Worm (Caenorhabditis elegans) whole organism, L4 larva: ENCODE data around the gene F19F10.1.

Experiments
- F10B5.3 ChIP-seq: sonication (generic microtip); optimal IDR thresholded peaks from 2 replicates; lab custom pipeline; 2016; ENCODE audit warnings: mild to moderate bottlenecking, missing genetic modification characterization, missing compliant biosample characterization
- F37D6.2 ChIP-seq: sonication (generic microtip); optimal IDR thresholded peaks from 2 replicates; lab custom pipeline; 2016; ENCODE audit warnings: mild to moderate bottlenecking, missing genetic modification characterization, missing compliant biosample characterization
- R02D3.7 ChIP-seq: fragments of 150-350 bp; sonication (generic microtip); optimal IDR thresholded peaks from 3 replicates; lab custom pipeline; 2014; ENCODE audit warnings: missing biosample characterization, missing genetic modification characterization
- T20F7.1 ChIP-seq: fragments of 200-800 bp; sonication (Bioruptor generic); optimal IDR thresholded peaks from 2 replicates; lab custom pipeline; 2018; ENCODE audit warnings: mild to moderate bottlenecking, missing genetic modification characterization, missing compliant biosample characterization
- T26A8.4 ChIP-seq: fragments of 200-800 bp; sonication (Bioruptor generic); IDR thresholded peaks from 2 replicates; pipeline ENCODE4 v1.3.6; 2022; ENCODE audit warnings: missing genetic modification characterization, missing compliant biosample characterization
- Y48G9A.11 ChIP-seq: fragments of 200-800 bp; sonication (Bioruptor generic); IDR thresholded peaks from 2 replicates; pipeline ENCODE4 v1.3.6; 2022; ENCODE audit warnings: missing genetic modification reagents, missing genetic modification characterization, missing compliant biosample characterization
- ZK546.5 ChIP-seq, 2 experiments: sonication (generic microtip); optimal IDR thresholded peaks; 2 replicates each; lab custom pipeline; 2017; ENCODE audit warnings: missing biosample characterization in 2 of 2, missing genetic modification characterization in 2 of 2
- aha-1 ChIP-seq: fragments of 150-350 bp; peaks from one replicate; lab custom pipeline; 2014; ENCODE audit warnings: missing biosample characterization, missing genetic modification characterization
- aly-2 ChIP-seq: sonication (generic microtip); optimal IDR thresholded peaks from 2 replicates; lab custom pipeline; 2018; ENCODE audit warnings: missing biosample characterization, missing genetic modification characterization
- ceh-20 ChIP-seq: fragments of 200-800 bp; sonication (Bioruptor generic); IDR thresholded peaks from 2 replicates; pipeline ENCODE4 v1.3.6; 2022; ENCODE audit warnings: missing genetic modification reagents, missing genetic modification characterization, missing compliant biosample characterization
- ceh-44 ChIP-seq: fragments of 200-800 bp; sonication (Bioruptor generic); IDR thresholded peaks from 2 replicates; pipeline ENCODE4 v1.3.6; 2022; ENCODE audit warnings: missing genetic modification reagents, missing genetic modification characterization, missing compliant biosample characterization
- ceh-62 ChIP-seq: sonication (generic microtip); optimal IDR thresholded peaks from 2 replicates; lab custom pipeline; 2017; ENCODE audit warnings: missing biosample characterization, missing genetic modification characterization
- cey-2 ChIP-seq: sonication (generic microtip); optimal IDR thresholded peaks from 3 replicates; lab custom pipeline; 2017; ENCODE audit warnings: missing genetic modification characterization, mild to moderate bottlenecking, missing compliant biosample characterization, antibody characterized with exemption, borderline replicate concordance; ENCODE audit not compliant: insufficient read depth
- daf-16 ChIP-seq, 3 experiments: sonication (generic microtip); optimal IDR thresholded peaks; 2 replicates each; lab custom pipeline; 2016 to 2017; ENCODE audit warnings: missing genetic modification characterization in 3 of 3, missing genetic modification reagents in 3 of 3, mild to moderate bottlenecking in 2 of 3, missing compliant biosample characterization in 2 of 3, missing biosample characterization in 1 of 3, moderate library complexity in 1 of 3
- dmd-9 ChIP-seq: fragments of 200-800 bp; sonication (Bioruptor generic); IDR thresholded peaks from 2 replicates; pipeline ENCODE4 v1.3.6; 2022; ENCODE audit warnings: missing genetic modification reagents, missing genetic modification characterization, missing compliant biosample characterization
- dpl-1 ChIP-seq: fragments of 150-350 bp; optimal IDR thresholded peaks from 2 replicates; lab custom pipeline; 2014; ENCODE audit warnings: missing biosample characterization, missing genetic modification reagents, missing genetic modification characterization
- fos-1 ChIP-seq: fragments of 150-350 bp; optimal IDR thresholded peaks from 2 replicates; lab custom pipeline; 2014; ENCODE audit warnings: missing biosample characterization, missing genetic modification characterization
- hif-1 ChIP-seq, 2 experiments: sonication (generic microtip); optimal IDR thresholded peaks; 2 replicates each; lab custom pipeline; 2016 to 2017; ENCODE audit warnings: missing compliant biosample characterization in 2 of 2, missing genetic modification characterization in 2 of 2, missing genetic modification reagents in 2 of 2, missing genotype in 2 of 2, mild to moderate bottlenecking in 1 of 2
- hlh-30 ChIP-seq: sonication (generic microtip); optimal IDR thresholded peaks from 2 replicates; lab custom pipeline; 2017; ENCODE audit warnings: antibody characterized with exemption, mild to moderate bottlenecking, missing genetic modification characterization, missing compliant biosample characterization; ENCODE audit not compliant: insufficient read depth
- lin-29 ChIP-seq: fragments of 200-800 bp; sonication (Bioruptor generic); IDR thresholded peaks from 2 replicates; pipeline ENCODE4 v1.3.6; 2022; ENCODE audit warnings: missing genetic modification reagents, missing genetic modification characterization, missing compliant biosample characterization
- lin-39 ChIP-seq: fragments of 150-350 bp; optimal IDR thresholded peaks from 2 replicates; lab custom pipeline; 2014; ENCODE audit warnings: missing biosample characterization, missing genetic modification reagents, missing genetic modification characterization
- nhr-10 ChIP-seq: fragments of 150-350 bp; optimal IDR thresholded peaks from 2 replicates; lab custom pipeline; 2014; ENCODE audit warnings: missing biosample characterization, missing genetic modification characterization
- nhr-237 ChIP-seq: sonication (generic microtip); optimal IDR thresholded peaks from 2 replicates; lab custom pipeline; 2017; ENCODE audit warnings: missing biosample characterization, missing genetic modification characterization
- nhr-41 ChIP-seq: fragments of 200-800 bp; sonication (Bioruptor generic); IDR thresholded peaks from 2 replicates; pipeline ENCODE4 v1.3.6; 2022; ENCODE audit warnings: missing genetic modification reagents, missing genetic modification characterization, missing compliant biosample characterization
- nhr-42 ChIP-seq: fragments of 200-800 bp; sonication (Bioruptor generic); IDR thresholded peaks from 2 replicates; pipeline ENCODE4 v1.3.6; 2022; ENCODE audit warnings: missing genetic modification characterization, missing compliant biosample characterization
- nhr-6 ChIP-seq: fragments of 150-350 bp; optimal IDR thresholded peaks from 2 replicates; lab custom pipeline; 2014; ENCODE audit warnings: missing biosample characterization, missing genetic modification characterization
- nhr-76 ChIP-seq: fragments of 150-350 bp; optimal IDR thresholded peaks from 2 replicates; lab custom pipeline; 2014; ENCODE audit warnings: missing biosample characterization, missing genetic modification characterization
- pqm-1 ChIP-seq: sonication (generic microtip); optimal IDR thresholded peaks from 2 replicates; lab custom pipeline; 2017; ENCODE audit warnings: missing biosample characterization, missing genetic modification characterization
- rbr-2 ChIP-seq: sonication (generic microtip); optimal IDR thresholded peaks from 2 replicates; lab custom pipeline; 2016; ENCODE audit warnings: missing genotype, missing genetic modification characterization, missing compliant biosample characterization
- sdz-12 ChIP-seq: fragments of 200-800 bp; sonication (Bioruptor generic); optimal IDR thresholded peaks from 2 replicates; lab custom pipeline; 2018; ENCODE audit warnings: mild to moderate bottlenecking, missing genetic modification characterization, missing compliant biosample characterization
- spr-1 ChIP-seq: sonication (generic microtip); optimal IDR thresholded peaks from 2 replicates; lab custom pipeline; 2016; ENCODE audit warnings: mild to moderate bottlenecking, missing genetic modification characterization, missing compliant biosample characterization
- spr-3 ChIP-seq: fragments of 200-800 bp; sonication (Bioruptor generic); optimal IDR thresholded peaks from 2 replicates; lab custom pipeline; 2018; ENCODE audit warnings: mild to moderate bottlenecking, missing genetic modification characterization, missing compliant biosample characterization
- tag-97 ChIP-seq: fragments of 200-800 bp; sonication (Bioruptor generic); IDR thresholded peaks from 2 replicates; pipeline ENCODE4 v1.3.6; 2022; ENCODE audit warnings: missing genetic modification characterization, missing compliant biosample characterization
- tra-1 ChIP-seq: fragments of 200-800 bp; sonication (Bioruptor generic); IDR thresholded peaks from 2 replicates; pipeline ENCODE4 v1.3.6; 2022; ENCODE audit warnings: missing genetic modification reagents, missing genetic modification characterization, missing compliant biosample characterization
- zip-2 ChIP-seq: fragments of 150-350 bp; optimal IDR thresholded peaks from 2 replicates; lab custom pipeline; 2014; ENCODE audit warnings: missing biosample characterization, missing genetic modification characterization
- ztf-7 ChIP-seq: fragments of 150-350 bp; optimal IDR thresholded peaks from 2 replicates; lab custom pipeline; 2014; ENCODE audit warnings: missing biosample characterization, missing genetic modification characterization

The F19F10.1 gene

ce11 chrV:7529840-7530239, 33.2 kb upstream of the F19F10.1 start, which contains the start of gene swt-2:
TSS of gene swt-2 (plus strand) at chrV:7530140.
- no peak for TF ChIP-seq spr-3 (GFP tag; lab: Kevin White, UChicago)
- no peak for TF ChIP-seq rbr-2
- TF ChIP-seq nhr-41: no peak

ce11 chrV:7532947-7533346, 30.1 kb upstream of the F19F10.1 start, which contains the start of gene C54F6.3:
TSS of gene C54F6.3 (plus strand) at chrV:7533247.
- TF ChIP-seq nhr-10 (no peak), fos-1 (tag; lab: Kevin White, UChicago) (no peak), R02D3.7 (tag; lab: Kevin White, UChicago) (no peak), ceh-20 (GFP tag; lab: Robert Waterston, UW) (no peak), sdz-12 (GFP tag; lab: Kevin White, UChicago) (no peak), hif-1 (tag; optimal IDR thresholded peaks at IDR 0.05; lab: Kevin White, UChicago) (no peak), nhr-6 (tag; lab: Kevin White, UChicago) (no peak), aha-1 (tag; lab: Kevin White, UChicago) (no peak), daf-16 (GFP tag; optimal IDR thresholded peaks at IDR 0.05; lab: Kevin White, UChicago) (no peak), daf-16 (tag; optimal IDR thresholded peaks at IDR 0.05; lab: Kevin White, UChicago) (no peak), nhr-76 (tag; lab: Kevin White, UChicago) (no peak), lin-39 (tag; lab: Kevin White, UChicago) (no peak), dpl-1 (no peak), dmd-9 (GFP tag; lab: Robert Waterston, UW) (no peak), ceh-44 (no peak), spr-1 (tag; lab: Kevin White, UChicago) (no peak), cey-2 (no peak), T20F7.1 (GFP tag; lab: Kevin White, UChicago) (no peak), ceh-62 (tag; lab: Kevin White, UChicago) (no peak)

- TF ChIP-seq ztf-7 (tag; lab: Kevin White, UChicago) (no peak), tag-97 (GFP tag; lab: Robert Waterston, UW) (no peak), zip-2 (tag; lab: Kevin White, UChicago) (no peak), nhr-41 (no peak), dpl-1 (no peak), nhr-237 (tag; lab: Kevin White, UChicago) (no peak), ceh-20 (GFP tag; lab: Robert Waterston, UW) (no peak), hif-1 (tag; optimal IDR thresholded peaks at IDR 0.05; lab: Kevin White, UChicago) (no peak), aha-1 (tag; lab: Kevin White, UChicago) (no peak), lin-29 (no peak), T20F7.1 (GFP tag; lab: Kevin White, UChicago) (no peak), ceh-44 (no peak), T26A8.4 (GFP tag; lab: Robert Waterston, UW) (no peak), Y48G9A.11 (GFP tag; lab: Robert Waterston, UW) (no peak), tra-1 (GFP tag; lab: Robert Waterston, UW) (no peak), F37D6.2 (no peak), aly-2 (no peak)
These were observed 25.0 kb upstream of the F19F10.1 start, which contains the start of gene C54F6.12 for ce11 chrV:7538018-7538417. TSS of gene C54F6.12 (minus strand) at chrV:7538118.

- TF ChIP-seq fos-1 (tag; lab: Kevin White, UChicago) (no peak), nhr-42 (GFP tag; lab: Robert Waterston, UW) (no peak), pqm-1 (no peak), aly-2 (no peak), nhr-41 (no peak), lin-29 (no peak), F10B5.3 (tag; lab: Kevin White, UChicago) (no peak), ZK546.5 (tag; optimal IDR thresholded peaks at IDR 0.05; lab: Kevin White, UChicago) (no peak), hlh-30 (tag; lab: Kevin White, UChicago) (no peak)
These were observed 24.0 kb upstream of the F19F10.1 start, which contains the start of gene srh-268 for ce11 chrV:7539015-7539414. TSS of gene srh-268 (plus strand) at chrV:7539315.
